Fruit fly (Drosophila melanogaster) whole organism, embryonic: ENCODE measurements around the gene CG7841.

Experiments
- ATbp ChIP-seq: fragments of 200-800 bp; sonication (Bioruptor generic); optimal IDR thresholded peaks from 2 replicates; lab custom pipeline; 2017; ENCODE audit warnings: missing biosample characterization, mild to moderate bottlenecking, missing genetic modification characterization, missing genetic modification reagents
- CG10267 ChIP-seq: fragments of 200-800 bp; sonication (Bioruptor generic); optimal IDR thresholded peaks from 2 replicates; lab custom pipeline; 2018; ENCODE audit warnings: missing biosample characterization, mild to moderate bottlenecking, missing genetic modification characterization, moderate library complexity
- CG12104 ChIP-seq: fragments of 200-800 bp; sonication (Bioruptor generic); optimal IDR thresholded peaks from 3 replicates; lab custom pipeline; 2016; ENCODE audit warnings: missing biosample characterization, missing genetic modification characterization
- CG15073 ChIP-seq: fragments of 200-800 bp; sonication (Bioruptor generic); optimal IDR thresholded peaks from 2 replicates; lab custom pipeline; 2016; ENCODE audit warnings: missing biosample characterization, missing genetic modification characterization
- CG17568 ChIP-seq: fragments of 200-800 bp; sonication (Bioruptor generic); optimal IDR thresholded peaks from 2 replicates; lab custom pipeline; 2018; ENCODE audit warnings: missing biosample characterization, mild to moderate bottlenecking, missing genetic modification characterization, moderate library complexity
- CG17802 ChIP-seq: fragments of 200-800 bp; sonication (Bioruptor generic); optimal IDR thresholded peaks from 2 replicates; lab custom pipeline; 2018; ENCODE audit warnings: missing biosample characterization, mild to moderate bottlenecking, missing genetic modification characterization, moderate library complexity
- CG18011 ChIP-seq: fragments of 200-800 bp; sonication (Bioruptor generic); optimal IDR thresholded peaks from 2 replicates; lab custom pipeline; 2017; ENCODE audit warnings: missing biosample characterization, missing genetic modification characterization, mild to moderate bottlenecking, moderate library complexity, missing genotype
- CG18476 ChIP-seq: fragments of 200-800 bp; sonication (Bioruptor generic); optimal IDR thresholded peaks from 2 replicates; lab custom pipeline; 2016; ENCODE audit warnings: missing biosample characterization, mild to moderate bottlenecking, missing genetic modification characterization
- CG31388 ChIP-seq: fragments of 200-800 bp; sonication (Bioruptor generic); optimal IDR thresholded peaks from 2 replicates; lab custom pipeline; 2016; ENCODE audit warnings: missing biosample characterization, missing genetic modification characterization
- CG3281 ChIP-seq: fragments of 200-800 bp; sonication (Bioruptor generic); optimal IDR thresholded peaks from 3 replicates; lab custom pipeline; 2017; ENCODE audit warnings: missing biosample characterization, mild to moderate bottlenecking, missing genetic modification characterization
- CG33557 ChIP-seq: fragments of 200-800 bp; sonication (Bioruptor generic); optimal IDR thresholded peaks from 2 replicates; lab custom pipeline; 2019; ENCODE audit warnings: missing biosample characterization, mild to moderate bottlenecking, missing genetic modification characterization, moderate library complexity
- CG34422 ChIP-seq: fragments of 200-800 bp; sonication (Bioruptor generic); IDR thresholded peaks from 3 replicates; pipeline ENCODE4 v1.3.6; 2022; ENCODE audit warnings: missing biosample characterization, missing genetic modification characterization
- CG3838 ChIP-seq: fragments of 200-800 bp; sonication (Bioruptor generic); optimal IDR thresholded peaks from 3 replicates; lab custom pipeline; 2016; ENCODE audit warnings: missing biosample characterization, missing genetic modification characterization
- CG4707 ChIP-seq: fragments of 200-800 bp; sonication (Bioruptor generic); optimal IDR thresholded peaks from 2 replicates; lab custom pipeline; 2018; ENCODE audit warnings: missing biosample characterization, mild to moderate bottlenecking, missing genetic modification characterization, moderate library complexity
- CG4820 ChIP-seq: fragments of 200-800 bp; sonication (Bioruptor generic); optimal IDR thresholded peaks from 3 replicates; lab custom pipeline; 2016; ENCODE audit warnings: missing biosample characterization, missing genetic modification characterization
- CG7357 ChIP-seq: fragments of 200-800 bp; sonication (Bioruptor generic); IDR thresholded peaks from 3 replicates; pipeline ENCODE4 v1.3.6; 2022; ENCODE audit warnings: missing biosample characterization, missing genetic modification characterization
- CG7963 ChIP-seq: fragments of 200-800 bp; sonication (Bioruptor generic); IDR thresholded peaks from 3 replicates; pipeline ENCODE4 v1.3.6; 2022; ENCODE audit warnings: missing biosample characterization, missing genetic modification characterization; ENCODE audit not compliant: partially characterized antibody
- CG8290 ChIP-seq, 3 experiments: fragments of 200-800 bp; sonication (Bioruptor generic); optimal IDR thresholded peaks; 2 replicates each; lab custom pipeline; 2016 to 2019; ENCODE audit warnings: missing biosample characterization in 3 of 3, missing genetic modification characterization in 3 of 3, mild to moderate bottlenecking in 2 of 3, moderate library complexity in 1 of 3
- CG8478 ChIP-seq: fragments of >200 bp; optimal IDR thresholded peaks from 2 replicates; lab custom pipeline; 2018
- CG9797 ChIP-seq: fragments of 200-800 bp; sonication (Bioruptor generic); optimal IDR thresholded peaks from 3 replicates; lab custom pipeline; 2018; ENCODE audit warnings: missing biosample characterization, mild to moderate bottlenecking, missing genetic modification characterization
- CG9876 ChIP-seq: fragments of 200-800 bp; sonication (Bioruptor generic); optimal IDR thresholded peaks from 2 replicates; lab custom pipeline; 2016; ENCODE audit warnings: missing biosample characterization, missing genetic modification characterization
- Dip2 ChIP-seq: fragments of 200-800 bp; sonication (Bioruptor generic); IDR thresholded peaks from 2 replicates; pipeline ENCODE4 v1.3.6; 2022; ENCODE audit warnings: missing biosample characterization, missing genetic modification characterization
- Ets65A ChIP-seq: fragments of 200-800 bp; sonication (Bioruptor generic); peaks from one replicate; lab custom pipeline; 2016; ENCODE audit warnings: missing biosample characterization, missing genetic modification characterization
- HLH54F ChIP-seq: fragments of 200-800 bp; sonication (Bioruptor generic); optimal IDR thresholded peaks from 3 replicates; lab custom pipeline; 2016; ENCODE audit warnings: missing biosample characterization, missing genetic modification characterization
- Hr51 ChIP-seq, 2 experiments: fragments of 200-800 bp; sonication (Bioruptor generic); optimal IDR thresholded peaks; 2 replicates in 1 of 2; 3 replicates in 1 of 2; lab custom pipeline; 2016 to 2018; ENCODE audit warnings: missing biosample characterization in 2 of 2, missing genetic modification characterization in 2 of 2, mild to moderate bottlenecking in 1 of 2, moderate library complexity in 1 of 2
- Hr78 ChIP-seq, 2 experiments: fragments of 200-800 bp in 1 of 2; fragments of >200 bp in 1 of 2; sonication (Bioruptor generic) in 1 of 2; optimal IDR thresholded peaks; 2 replicates each; lab custom pipeline; 2017 to 2019; ENCODE audit warnings: missing biosample characterization in 2 of 2, missing genetic modification characterization in 2 of 2, mild to moderate bottlenecking in 1 of 2, moderate library complexity in 1 of 2
- Lhr ChIP-seq: fragments of 200-800 bp; sonication (Bioruptor generic); optimal IDR thresholded peaks from 3 replicates; lab custom pipeline; 2017; ENCODE audit warnings: mild to moderate bottlenecking, missing biosample characterization, missing genetic modification reagents, missing genetic modification characterization
- Vsx1 ChIP-seq: fragments of 200-800 bp; sonication (Bioruptor generic); optimal IDR thresholded peaks from 2 replicates; lab custom pipeline; 2017; ENCODE audit warnings: missing biosample characterization, mild to moderate bottlenecking, missing genetic modification characterization, missing genetic modification reagents
- aop ChIP-seq: fragments of 200-800 bp; sonication (Bioruptor generic); IDR thresholded peaks from 2 replicates; pipeline ENCODE4 v1.3.6; 2022; ENCODE audit warnings: missing biosample characterization, missing genetic modification characterization
- cad ChIP-seq: fragments of >200 bp; optimal IDR thresholded peaks from 2 replicates; lab custom pipeline; 2017; ENCODE audit warnings: missing biosample characterization, missing genetic modification characterization
- exex ChIP-seq: fragments of 200-800 bp; sonication (Bioruptor generic); optimal IDR thresholded peaks from 4 replicates; lab custom pipeline; 2018; ENCODE audit warnings: missing biosample characterization, mild to moderate bottlenecking, missing genetic modification characterization, moderate library complexity
- gsb-n ChIP-seq: fragments of 200-800 bp; sonication (Bioruptor generic); optimal IDR thresholded peaks from 3 replicates; lab custom pipeline; 2018; ENCODE audit warnings: missing biosample characterization, mild to moderate bottlenecking, missing genetic modification characterization
- ind ChIP-seq: fragments of 200-800 bp; sonication (Bioruptor generic); optimal IDR thresholded peaks from 3 replicates; lab custom pipeline; 2016; ENCODE audit warnings: missing biosample characterization, missing genetic modification characterization
- jigr1 ChIP-seq: fragments of 200-800 bp; sonication (Bioruptor generic); IDR thresholded peaks from 3 replicates; pipeline ENCODE4 v1.3.6; 2022; ENCODE audit warnings: missing biosample characterization, missing genetic modification characterization
- maf-S ChIP-seq: fragments of 200-800 bp; sonication (Bioruptor generic); optimal IDR thresholded peaks from 2 replicates; lab custom pipeline; 2016; ENCODE audit warnings: missing biosample characterization, missing genetic modification characterization
- mam ChIP-seq: fragments of 200-800 bp; sonication (Bioruptor generic); optimal IDR thresholded peaks from 3 replicates; lab custom pipeline; 2016; ENCODE audit warnings: missing biosample characterization, missing genetic modification characterization
- onecut ChIP-seq: fragments of 200-800 bp; sonication (Bioruptor generic); IDR thresholded peaks from 2 replicates; pipeline ENCODE4 v1.3.6; 2022; ENCODE audit warnings: missing biosample characterization, missing genetic modification characterization
- p53 ChIP-seq: fragments of 200-800 bp; sonication (Bioruptor generic); optimal IDR thresholded peaks from 2 replicates; lab custom pipeline; 2016; ENCODE audit warnings: missing biosample characterization, missing genetic modification characterization
- psq ChIP-seq: fragments of 200-800 bp; sonication (Bioruptor generic); optimal IDR thresholded peaks from 2 replicates; lab custom pipeline; 2017; ENCODE audit warnings: missing biosample characterization, missing genetic modification characterization
- pum ChIP-seq: fragments of 200-800 bp; sonication (Bioruptor generic); optimal IDR thresholded peaks from 2 replicates; lab custom pipeline; 2016; ENCODE audit warnings: missing biosample characterization, missing genetic modification characterization
- rib ChIP-seq: fragments of 200-800 bp; sonication (Bioruptor generic); IDR thresholded peaks from 2 replicates; pipeline ENCODE4 v1.3.6; 2022; ENCODE audit warnings: missing biosample characterization, missing genetic modification characterization
- schlank ChIP-seq: fragments of 200-800 bp; sonication (Bioruptor generic); optimal IDR thresholded peaks from 2 replicates; lab custom pipeline; 2018; ENCODE audit warnings: missing biosample characterization, mild to moderate bottlenecking, missing genetic modification characterization
- sens-2 ChIP-seq: fragments of 200-800 bp; sonication (Bioruptor generic); IDR thresholded peaks from 2 replicates; pipeline ENCODE4 v1.3.6; 2022; ENCODE audit warnings: missing biosample characterization, missing genetic modification characterization
- slou ChIP-seq: fragments of 200-800 bp; sonication (Bioruptor generic); optimal IDR thresholded peaks from 3 replicates; lab custom pipeline; 2016; ENCODE audit warnings: missing biosample characterization, missing genetic modification characterization
- stc ChIP-seq: fragments of 200-800 bp; sonication (Bioruptor generic); IDR thresholded peaks from 2 replicates; pipeline ENCODE4 v1.3.6; 2022; ENCODE audit warnings: missing biosample characterization, missing genetic modification characterization
- tin ChIP-seq: fragments of 200-800 bp; sonication (Bioruptor generic); optimal IDR thresholded peaks from 3 replicates; lab custom pipeline; 2016; ENCODE audit warnings: missing biosample characterization, missing genetic modification characterization
- tio ChIP-seq: fragments of 200-800 bp; sonication (Bioruptor generic); optimal IDR thresholded peaks from 2 replicates; lab custom pipeline; 2017; ENCODE audit warnings: missing biosample characterization, missing genetic modification characterization, inconsistent platforms
- trem ChIP-seq: fragments of 200-800 bp; optimal IDR thresholded peaks from 3 replicates; lab custom pipeline; 2019; ENCODE audit warnings: missing biosample characterization, mild to moderate bottlenecking, missing genetic modification characterization, moderate library complexity
- tup ChIP-seq: fragments of 200-800 bp; sonication (Bioruptor generic); optimal IDR thresholded peaks from 2 replicates; lab custom pipeline; 2016; ENCODE audit warnings: missing biosample characterization, mild to moderate bottlenecking, missing genetic modification characterization, moderate library complexity
- vfl ChIP-seq: fragments of 200-800 bp; sonication (Bioruptor generic); optimal IDR thresholded peaks from 2 replicates; lab custom pipeline; 2016; ENCODE audit warnings: missing biosample characterization, missing genetic modification characterization
- zfh1 ChIP-seq: fragments of 200-800 bp; sonication (Bioruptor generic); IDR thresholded peaks from 3 replicates; pipeline ENCODE4 v1.3.6; 2022; ENCODE audit warnings: missing biosample characterization, missing genetic modification characterization

Gene CG7841

dm6 chr3L:15508233-15508632 lies at the start of gene CG7841 (continued):
- peak; percentile 97 for TF ChIP-seq zfh1 (GFP tag; lab: Robert Waterston, UW)
- peak; percentile 92 for TF ChIP-seq p53 (GFP tag; lab: Kevin White, UChicago)
- TF ChIP-seq aop (GFP tag; lab: Robert Waterston, UW), result peak; percentile 87
- peak; percentile 96 for TF ChIP-seq onecut
- TF ChIP-seq gsb-n (tag; lab: Kevin White, UChicago), result peak; percentile 98
- TF ChIP-seq slou (GFP tag; lab: Kevin White, UChicago), result peak; percentile 89
- TF ChIP-seq Hr78 (GFP tag; optimal IDR thresholded peaks at IDR 0.05; lab: Kevin White, UChicago), result peak in 1 of 2 experiments; percentile 90
- peak; percentile 89 for TF ChIP-seq CG31388 (GFP tag; lab: Kevin White, UChicago)
- peak; percentile 97 for TF ChIP-seq trem (tag; lab: Kevin White, UChicago)
- TF ChIP-seq jigr1 (GFP tag; lab: Robert Waterston, UW), result no peak; the same call in 1 of the 3 replicates
- TF ChIP-seq CG33557 (GFP tag; lab: Kevin White, UChicago), result peak; percentile 98
- peak; percentile 61 for TF ChIP-seq CG15073
- TF ChIP-seq maf-S, result peak; percentile 94
- peak; percentile 96 for TF ChIP-seq ATbp
- peak; percentile 96 for TF ChIP-seq CG4707 (GFP tag; lab: Kevin White, UChicago)
- TF ChIP-seq mam (GFP tag; lab: Kevin White, UChicago), result peak; percentile 96
- peak; percentile 96 for TF ChIP-seq ind (GFP tag; lab: Kevin White, UChicago)
- TF ChIP-seq schlank, result peak; percentile 97
- TF ChIP-seq CG18476 (GFP tag; lab: Kevin White, UChicago), result peak; percentile 97
- TF ChIP-seq Lhr (GFP tag; lab: Kevin White, UChicago), result peak; percentile 93
- peak; percentile 98 for TF ChIP-seq CG17568
- TF ChIP-seq rib (GFP tag; lab: Robert Waterston, UW), result peak; percentile 95
- TF ChIP-seq exex (tag; lab: Kevin White, UChicago), result peak; percentile 94
- peak; percentile 96 for TF ChIP-seq tup (GFP tag; lab: Kevin White, UChicago)
- TF ChIP-seq sens-2, result peak; percentile 97
- TF ChIP-seq CG9797, result peak; percentile 66
- peak; percentile 83 for TF ChIP-seq CG7357
- TF ChIP-seq tin (GFP tag; lab: Kevin White, UChicago), result peak; percentile 98
- no peak for TF ChIP-seq Dip2 (GFP tag; lab: Robert Waterston, UW)
- TF ChIP-seq Ets65A (GFP tag; lab: Kevin White, UChicago), result peak; percentile 98
- TF ChIP-seq CG8478, result no peak
- peak; percentile 91 for TF ChIP-seq CG18011 (GFP tag; lab: Kevin White, UChicago)
- TF ChIP-seq tio, result peak; percentile 89
- peak; percentile 97 for TF ChIP-seq CG10267
- peak; percentile 86 for TF ChIP-seq CG9876 (GFP tag; lab: Kevin White, UChicago)
- peak; percentile 94 for TF ChIP-seq CG8290 (GFP tag; optimal IDR thresholded peaks at IDR 0.05; lab: Kevin White, UChicago)
- peak; percentile 94 to 96 for TF ChIP-seq CG8290 (tag; optimal IDR thresholded peaks at IDR 0.05; lab: Kevin White, UChicago)
- peak; percentile 91 for TF ChIP-seq CG3838
- no peak for TF ChIP-seq CG7963
- TF ChIP-seq pum, result peak; percentile 95
- no peak for TF ChIP-seq cad (GFP tag; lab: Kevin White, UChicago)
- TF ChIP-seq psq (GFP tag; lab: Kevin White, UChicago), result peak; percentile 72
- peak; percentile 97 for TF ChIP-seq stc (GFP tag; lab: Robert Waterston, UW)
- peak; percentile 95 to 99 for TF ChIP-seq Hr51 (GFP tag; optimal IDR thresholded peaks at IDR 0.05; lab: Kevin White, UChicago)
- TF ChIP-seq Vsx1, result peak; percentile 95
- peak; percentile 99 for TF ChIP-seq CG3281 (GFP tag; lab: Kevin White, UChicago)
- peak; percentile 94 for TF ChIP-seq CG34422 (GFP tag; lab: Robert Waterston, UW)
- TF ChIP-seq CG4820, result peak; percentile 100
- peak; percentile 85 for TF ChIP-seq CG17802 (tag; lab: Kevin White, UChicago)
- peak; percentile 97 for TF ChIP-seq HLH54F (GFP tag; lab: Kevin White, UChicago)
- peak; percentile 97 for TF ChIP-seq CG12104 (GFP tag; lab: Kevin White, UChicago)
- peak; percentile 96 for TF ChIP-seq vfl (GFP tag; lab: Kevin White, UChicago)
